Worm (Caenorhabditis elegans): ENCODE measurements around the gene F59B10.6.

DNA sequence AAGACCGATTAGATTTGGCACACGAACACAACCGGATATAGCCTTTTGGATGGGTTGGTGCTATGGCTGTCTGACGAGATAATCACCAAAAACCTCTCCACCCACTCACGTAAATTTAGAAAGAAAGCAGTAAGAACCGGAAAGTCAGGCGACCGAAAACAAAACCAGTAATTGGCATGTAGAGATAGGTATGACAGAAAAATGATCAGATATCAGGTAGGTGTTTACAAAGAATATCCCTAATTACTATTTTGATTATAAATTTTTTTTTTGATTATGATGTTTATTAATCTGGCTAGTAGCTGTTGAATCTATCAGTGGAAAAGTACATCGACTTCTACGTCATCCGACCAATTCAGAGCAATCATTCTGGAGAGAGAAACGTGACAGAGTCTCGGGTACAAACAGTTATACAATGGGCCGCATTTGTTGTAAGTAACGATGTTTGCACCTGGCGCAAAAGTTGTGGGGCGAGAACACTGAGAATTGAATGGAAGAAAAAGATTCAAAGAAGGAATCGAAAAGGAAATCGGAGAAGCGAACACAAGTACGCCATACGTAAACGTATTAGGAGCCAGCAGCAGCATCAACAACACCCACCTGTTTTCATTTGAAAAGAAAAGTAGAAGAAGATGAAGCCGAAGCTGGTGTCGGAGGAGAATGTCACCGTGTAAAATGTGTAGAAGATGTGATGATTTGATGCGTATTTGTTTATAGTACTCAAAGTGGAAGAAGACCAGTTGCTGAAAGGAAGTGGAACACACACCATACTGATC is 26.8 kb upstream of the F59B10.6 start:
- no peak for TF ChIP-seq D2030.7 (GFP tag; IDR thresholded peaks at IDR 0.05)
- no peak for TF ChIP-seq dpl-1 (GFP tag; optimal IDR thresholded peaks at IDR 0.05)
- TF ChIP-seq madf-10 (tag; optimal IDR thresholded peaks at IDR 0.05) = no peak
- no peak for TF ChIP-seq snpc-3.4 (tag; optimal IDR thresholded peaks at IDR 0.05)
- no peak for TF ChIP-seq B0035.1 (tag; optimal IDR thresholded peaks at IDR 0.05)
- no peak for TF ChIP-seq dox-1 (GFP tag; IDR thresholded peaks at IDR 0.05)
- no peak for TF ChIP-seq lin-35 (GFP tag; optimal IDR thresholded peaks at IDR 0.05)

Data from whole organism, young adult.